Worm (Caenorhabditis elegans): ENCODE data around the gene srh-115.

DNA sequence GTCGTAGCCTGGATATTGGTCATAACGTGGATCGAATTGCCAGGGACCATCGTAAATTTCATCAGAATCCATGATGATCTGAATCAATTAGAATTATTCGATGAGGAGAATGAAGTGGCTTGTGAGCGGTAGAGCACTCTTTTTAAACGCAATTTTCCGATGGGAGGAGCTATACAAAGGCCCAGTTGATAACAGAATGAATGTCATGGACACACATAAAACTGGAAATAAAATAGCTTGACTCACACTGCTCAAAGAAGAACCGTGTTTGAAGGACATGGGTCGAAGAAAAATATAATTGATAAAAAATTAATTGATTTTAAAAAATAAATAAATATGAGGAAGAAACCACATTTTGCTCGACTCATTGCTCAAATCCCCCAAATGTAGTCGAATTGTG is 47.5 kb upstream of the srh-115 start, which contains the start of gene Y68A4A.13:
- TF ChIP-seq dmd-4 (tag; optimal IDR thresholded peaks at IDR 0.05; ENCODE audit: borderline replicate concordance) (no peak), ztf-16 (tag; optimal IDR thresholded peaks at IDR 0.05) (no peak), hlh-6 (tag; optimal IDR thresholded peaks at IDR 0.05) (no peak), ceh-24 (tag; optimal IDR thresholded peaks at IDR 0.05) (no peak), pha-4 (tag; optimal IDR thresholded peaks at IDR 0.05) (no peak), mec-3 (tag; optimal IDR thresholded peaks at IDR 0.05; ENCODE audit: borderline replicate concordance) (no peak), nhr-11 (tag; optimal IDR thresholded peaks at IDR 0.05) (no peak), fkh-10 (GFP tag; optimal IDR thresholded peaks at IDR 0.05) (no peak)

Data from whole organism, late embryonic.